Worm (Caenorhabditis elegans): ENCODE results near the gene Y41C4A.9.
A peak's percentile ranks its signal among the peaks of the same experiment; 100 is the strongest.

DNA sequence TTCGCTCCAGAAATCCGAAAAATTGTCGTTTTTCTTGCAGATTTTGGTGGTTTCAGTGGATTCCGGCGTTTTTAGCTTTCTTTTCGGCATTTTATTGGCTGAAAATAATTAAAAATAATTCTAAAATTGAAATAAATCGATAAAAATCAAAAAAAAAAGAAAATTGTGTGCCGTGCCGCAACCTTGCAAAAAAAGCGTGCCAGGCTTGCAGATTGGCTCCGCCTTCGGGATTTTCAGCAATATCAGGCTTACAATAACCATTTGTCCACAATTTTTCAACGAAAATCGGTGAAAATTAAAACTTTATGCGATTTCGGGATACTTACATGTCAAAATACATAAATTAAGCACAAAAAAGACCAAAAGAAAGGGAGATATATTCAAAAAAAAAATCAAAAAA lies at the start of gene Y41C4A.9:
- TF ChIP-seq F10E7.11 (tag; optimal IDR thresholded peaks at IDR 0.05) (no peak), zim-3 (tag; optimal IDR thresholded peaks at IDR 0.05) (no peak), attf-3 (GFP tag; conservative IDR thresholded peaks at IDR 0.05) (no peak), ama-1 (optimal IDR thresholded peaks at IDR 0.05) (no peak), ama-1 (GFP tag; optimal IDR thresholded peaks at IDR 0.05) (no peak), Y53G8AR.9 (GFP tag; conservative IDR thresholded peaks at IDR 0.05) (0 out of 2 replicates have a peak, but pooled peaks have one; percentile 54), madf-8 (GFP tag; conservative IDR thresholded peaks at IDR 0.05) (no peak), hlh-26 (GFP tag; conservative IDR thresholded peaks at IDR 0.05) (no peak), repo-1 (tag; optimal IDR thresholded peaks at IDR 0.05) (no peak), madf-6 (GFP tag; IDR thresholded peaks at IDR 0.05) (peak; percentile 58), snpc-1.3 (tag; optimal IDR thresholded peaks at IDR 0.05; ENCODE audit: insufficient read depth) (peak; percentile 40), sdz-38 (tag; optimal IDR thresholded peaks at IDR 0.05) (no peak), cebp-2 (GFP tag; IDR thresholded peaks at IDR 0.05) (no peak)

All from whole organism, young adult.